Fruit fly (Drosophila melanogaster): ENCODE data around the gene Rab9E.

The Rab9E gene

dm6 chrX:10613568-10613967 is 48.1 kb downstream of the Rab9E start:
- TF ChIP-seq fd96Ca (GFP tag; IDR thresholded peaks at IDR 0.05), result no peak
- TF ChIP-seq CG13204 (GFP tag; optimal IDR thresholded peaks at IDR 0.05), result peak; percentile 52
- TF ChIP-seq CG14655 (GFP tag; optimal IDR thresholded peaks at IDR 0.05), result no peak

Data from whole organism, pupa.